Worm (Caenorhabditis elegans) whole organism, L3 larva: ENCODE results near the gene ZK863.8.

Experiments used
- R02D3.7 ChIP-seq: fragments of 150-350 bp; optimal IDR thresholded peaks from 2 replicates; lab custom pipeline; 2014; ENCODE audit warnings: missing biosample characterization, missing genetic modification characterization
- aly-2 ChIP-seq: fragments of 150-350 bp; optimal IDR thresholded peaks from 2 replicates; lab custom pipeline; 2014; ENCODE audit warnings: missing biosample characterization, missing genetic modification characterization
- ama-1 ChIP-seq: fragments of 150-350 bp; optimal IDR thresholded peaks from 2 replicates; lab custom pipeline; 2018
- ceh-16 ChIP-seq: sonication (generic microtip); optimal IDR thresholded peaks from 2 replicates; lab custom pipeline; 2017; ENCODE audit warnings: missing biosample characterization, missing genetic modification characterization
- ceh-28 ChIP-seq: fragments of 150-350 bp; optimal IDR thresholded peaks from 2 replicates; lab custom pipeline; 2014; ENCODE audit warnings: missing biosample characterization, missing genetic modification reagents, missing genetic modification characterization
- ceh-82 ChIP-seq: fragments of 150-350 bp; optimal IDR thresholded peaks from 2 replicates; lab custom pipeline; 2014; ENCODE audit warnings: missing biosample characterization, missing genetic modification characterization
- daf-12 ChIP-seq: fragments of 150-350 bp; optimal IDR thresholded peaks from 2 replicates; lab custom pipeline; 2014; ENCODE audit warnings: missing biosample characterization, missing genetic modification reagents, missing genetic modification characterization
- egl-5 ChIP-seq: fragments of 150-350 bp; optimal IDR thresholded peaks from 2 replicates; lab custom pipeline; 2017; ENCODE audit warnings: missing biosample characterization, missing genetic modification reagents, missing genetic modification characterization, inconsistent platforms
- elt-1 ChIP-seq: fragments of 150-350 bp; optimal IDR thresholded peaks from 2 replicates; lab custom pipeline; 2014; ENCODE audit warnings: missing biosample characterization, missing genetic modification characterization
- elt-3 ChIP-seq, 3 experiments: fragments of 150-350 bp in 1 of 3; sonication (generic microtip) in 2 of 3; optimal IDR thresholded peaks; 2 replicates in 2 of 3; 4 replicates in 1 of 3; lab custom pipeline; 2014 to 2017; ENCODE audit warnings: missing biosample characterization in 3 of 3, missing genetic modification characterization in 3 of 3
- eor-1 ChIP-seq, 2 experiments: fragments of 150-350 bp; optimal IDR thresholded peaks; 2 replicates each; lab custom pipeline; 2014 to 2018; ENCODE audit warnings: missing biosample characterization in 2 of 2, missing genetic modification characterization in 2 of 2
- fkh-10 ChIP-seq: sonication (generic microtip); optimal IDR thresholded peaks from 2 replicates; lab custom pipeline; 2017; ENCODE audit warnings: missing biosample characterization, missing genetic modification reagents, missing genetic modification characterization
- fkh-2 ChIP-seq: fragments of 150-350 bp; optimal IDR thresholded peaks from 2 replicates; lab custom pipeline; 2014; ENCODE audit warnings: missing biosample characterization, missing genetic modification reagents, missing genetic modification characterization
- hmg-11 ChIP-seq: sonication (generic microtip); optimal IDR thresholded peaks from 2 replicates; lab custom pipeline; 2016; ENCODE audit warnings: missing genetic modification characterization, missing compliant biosample characterization
- jun-1 ChIP-seq: fragments of 150-350 bp; optimal IDR thresholded peaks from 2 replicates; lab custom pipeline; 2014; ENCODE audit warnings: missing biosample characterization, missing genetic modification reagents, missing genetic modification characterization
- lin-15B ChIP-seq: fragments of 150-350 bp; optimal IDR thresholded peaks from 2 replicates; lab custom pipeline; 2014; ENCODE audit warnings: missing biosample characterization, missing genetic modification characterization
- lin-39 ChIP-seq: fragments of 150-350 bp; optimal IDR thresholded peaks from 2 replicates; lab custom pipeline; 2018; ENCODE audit warnings: missing biosample characterization, missing genetic modification reagents, missing genetic modification characterization
- mdl-1 ChIP-seq: fragments of 150-350 bp; optimal IDR thresholded peaks from 2 replicates; lab custom pipeline; 2014; ENCODE audit warnings: missing biosample characterization, missing genetic modification characterization
- mml-1 ChIP-seq: fragments of 150-350 bp; sonication (generic microtip); optimal IDR thresholded peaks from 3 replicates; lab custom pipeline; 2014; ENCODE audit warnings: missing biosample characterization, missing genetic modification characterization
- nfya-1 ChIP-seq: sonication (generic microtip); optimal IDR thresholded peaks from 2 replicates; lab custom pipeline; 2017; ENCODE audit warnings: missing genetic modification characterization, mild to moderate bottlenecking, missing compliant biosample characterization, antibody characterized with exemption, moderate library complexity; ENCODE audit not compliant: insufficient read depth
- nhr-11 ChIP-seq: fragments of 150-350 bp; optimal IDR thresholded peaks from 2 replicates; lab custom pipeline; 2014; ENCODE audit warnings: missing biosample characterization, missing genetic modification characterization
- nhr-12 ChIP-seq: fragments of 150-350 bp; optimal IDR thresholded peaks from 2 replicates; lab custom pipeline; 2014; ENCODE audit warnings: missing biosample characterization, missing genetic modification characterization
- nhr-23 ChIP-seq: fragments of 150-350 bp; optimal IDR thresholded peaks from 2 replicates; lab custom pipeline; 2014; ENCODE audit warnings: missing biosample characterization, missing genetic modification reagents, missing genetic modification characterization
- nhr-25 ChIP-seq: sonication (generic microtip); optimal IDR thresholded peaks from 2 replicates; lab custom pipeline; 2017; ENCODE audit warnings: missing biosample characterization, missing genetic modification characterization
- nhr-43 ChIP-seq: sonication (generic microtip); optimal IDR thresholded peaks from 2 replicates; lab custom pipeline; 2016; ENCODE audit warnings: mild to moderate bottlenecking, missing genetic modification characterization, missing compliant biosample characterization; ENCODE audit not compliant: poor library complexity, severe bottlenecking
- nhr-76 ChIP-seq: fragments of 150-350 bp; sonication (generic microtip); optimal IDR thresholded peaks from 5 replicates; lab custom pipeline; 2014; ENCODE audit warnings: missing biosample characterization, missing genetic modification characterization
- pha-4 ChIP-seq: fragments of 150-350 bp; optimal IDR thresholded peaks from 2 replicates; lab custom pipeline; 2014; ENCODE audit warnings: missing biosample characterization, missing genetic modification reagents, missing genetic modification characterization
- skn-1 ChIP-seq: fragments of 150-350 bp; optimal IDR thresholded peaks from 2 replicates; lab custom pipeline; 2014; ENCODE audit warnings: missing biosample characterization, missing genetic modification characterization
- tbx-2 ChIP-seq: sonication (generic microtip); optimal IDR thresholded peaks from 2 replicates; lab custom pipeline; 2016; ENCODE audit warnings: mild to moderate bottlenecking, missing genetic modification characterization, missing compliant biosample characterization
- unc-39 ChIP-seq: sonication (generic microtip); optimal IDR thresholded peaks from 4 replicates; lab custom pipeline; 2017; ENCODE audit warnings: missing biosample characterization, missing genetic modification characterization
- zag-1 ChIP-seq: fragments of 150-350 bp; optimal IDR thresholded peaks from 2 replicates; lab custom pipeline; 2014; ENCODE audit warnings: missing biosample characterization, missing genetic modification characterization
- ztf-11 ChIP-seq: fragments of 150-350 bp; optimal IDR thresholded peaks from 2 replicates; lab custom pipeline; 2014; ENCODE audit warnings: missing biosample characterization, missing genetic modification characterization
- ztf-4 ChIP-seq: fragments of 150-350 bp; optimal IDR thresholded peaks from 2 replicates; lab custom pipeline; 2014; ENCODE audit warnings: missing biosample characterization, missing genetic modification characterization

The ZK863.8 gene

ce11 chrV:12184308-12184999 lies 2.9 kb downstream of the ZK863.8 start, which contains the start of gene srd-4:
TSS of gene srd-4 (plus strand) at chrV:12184949.
- TF ChIP-seq unc-39 (no peak), elt-3 (tag; optimal IDR thresholded peaks at IDR 0.05; lab: Kevin White, UChicago) (no peak), nhr-23 (peak; percentile 0), lin-15B (peak; percentile 4)

- TF ChIP-seq ceh-82 (tag; lab: Kevin White, UChicago) (no peak), ztf-4 (tag; lab: Kevin White, UChicago) (no peak), jun-1 (tag; lab: Kevin White, UChicago) (no peak), aly-2 (no peak), elt-1 (tag; lab: Kevin White, UChicago) (no peak), tbx-2 (tag; lab: Kevin White, UChicago) (no peak), fkh-10 (no peak), ama-1 (lab: Kevin White, UChicago) (no peak), nhr-23 (no peak), eor-1 (tag; optimal IDR thresholded peaks at IDR 0.05; lab: Kevin White, UChicago) (no peak), unc-39 (no peak), hmg-11 (tag; lab: Kevin White, UChicago) (no peak), pha-4 (tag; lab: Kevin White, UChicago) (no peak)
Observed at ce11 chrV:12183854-12184253, 3.5 kb downstream of the ZK863.8 start, which contains the start of gene usip-1. TSS of gene usip-1 (minus strand) at chrV:12184194.

- TF ChIP-seq nhr-43 (no peak), ceh-28 (tag; lab: Kevin White, UChicago) (no peak), fkh-10 (no peak), nhr-23 (no peak), mdl-1 (tag; lab: Kevin White, UChicago) (no peak), nfya-1 (tag; lab: Kevin White, UChicago) (no peak)
- TF ChIP-seq, all 47 proteins: peak for 0
Observed at ce11 chrV:12181310-12181709, 6.0 kb downstream of the ZK863.8 start, which contains the start of gene elpc-3. TSS of gene elpc-3 (minus strand) at chrV:12181410.

- no peak for TF ChIP-seq R02D3.7
- TF ChIP-seq nhr-12 (tag; lab: Kevin White, UChicago): no peak
- TF ChIP-seq, all 47 proteins: peak for 0
Observed at ce11 chrV:12179338-12179737, 8.0 kb downstream of the ZK863.8 start, which contains the start of gene clec-224. TSS of gene clec-224 (minus strand) at chrV:12179438.

ce11 chrV:12170114-12170513 lies 17.2 kb downstream of the ZK863.8 start, which contains the start of gene ZK863.1:
TSS of gene ZK863.1 (minus strand) at chrV:12170214.
- TF ChIP-seq nhr-76 (no peak), ceh-16 (tag; lab: Kevin White, UChicago) (no peak), elt-3 (tag; optimal IDR thresholded peaks at IDR 0.05; lab: Kevin White, UChicago) (no peak), skn-1 (tag; lab: Kevin White, UChicago) (no peak), mml-1 (tag; lab: Kevin White, UChicago) (no peak), lin-39 (tag; lab: Kevin White, UChicago) (no peak), hmg-11 (tag; lab: Kevin White, UChicago) (no peak), aly-2 (no peak), fkh-2 (tag; lab: Kevin White, UChicago) (no peak), nhr-11 (tag; lab: Kevin White, UChicago) (no peak), daf-12 (tag; lab: Kevin White, UChicago) (no peak), jun-1 (tag; lab: Kevin White, UChicago) (no peak), ama-1 (lab: Kevin White, UChicago) (no peak), nhr-43 (no peak), ceh-28 (tag; lab: Kevin White, UChicago) (no peak)

ce11 chrV:12167653-12168052 lies 19.7 kb downstream of the ZK863.8 start, which contains the start of gene col-37:
TSS of gene col-37 (minus strand) at chrV:12167753.
- TF ChIP-seq nhr-11 (tag; lab: Kevin White, UChicago) (no peak), egl-5 (tag; lab: Kevin White, UChicago) (no peak), ztf-11 (no peak), zag-1 (tag; lab: Kevin White, UChicago) (no peak), ztf-4 (tag; lab: Kevin White, UChicago) (no peak), nhr-25 (tag; lab: Kevin White, UChicago) (no peak), ceh-28 (tag; lab: Kevin White, UChicago) (no peak)
